Worm (Caenorhabditis elegans) whole organism, L3 larva: Measurements from ENCODE around the gene fbxb-17.

Experiments used
- pha-4 ChIP-seq: fragments of 150-350 bp; optimal IDR thresholded peaks from 2 replicates; lab custom pipeline; 2014; ENCODE audit warnings: missing biosample characterization, missing genetic modification reagents, missing genetic modification characterization
- ztf-11 ChIP-seq: fragments of 150-350 bp; optimal IDR thresholded peaks from 2 replicates; lab custom pipeline; 2014; ENCODE audit warnings: missing biosample characterization, missing genetic modification characterization

DNA sequence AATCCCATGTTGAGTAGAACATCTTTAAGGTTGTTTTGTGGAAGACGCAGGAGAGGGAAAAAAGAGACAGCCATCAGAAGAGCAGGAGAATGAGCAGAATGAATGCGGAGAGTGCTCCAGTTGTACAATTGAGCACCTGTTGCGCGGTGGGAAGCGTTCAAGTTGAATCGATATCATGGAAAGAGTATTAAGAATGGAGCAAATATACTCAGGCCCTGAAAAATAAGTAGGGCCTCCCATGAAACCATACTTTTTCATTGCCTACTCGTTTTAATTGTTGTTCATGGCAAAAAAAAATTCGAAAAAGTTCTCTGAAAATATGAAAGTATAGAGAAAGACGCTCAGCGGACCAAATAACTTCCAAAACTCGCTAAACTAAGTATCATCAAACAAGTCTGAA lies 43.0 kb downstream of the fbxb-17 start, which contains the start of gene fbxb-48:
- TF ChIP-seq ztf-11 (tag; lab: Kevin White, UChicago) (no peak), pha-4 (tag; lab: Kevin White, UChicago) (no peak)
